Worm (Caenorhabditis elegans): ENCODE results near the gene fut-6.

- peak; percentile 57; the same call in 1 of the 2 replicates for TF ChIP-seq ref-1 (GFP tag; conservative IDR thresholded peaks at IDR 0.05)
- peak; percentile 90 for TF ChIP-seq ztf-23 (GFP tag; IDR thresholded peaks at IDR 0.05)
- peak; percentile 29 for TF ChIP-seq med-1 (GFP tag; optimal IDR thresholded peaks at IDR 0.05; ENCODE audit: insufficient read depth)
These were observed 45.9 kb upstream of the fut-6 start, which contains the start of gene unc-85 for ce11 chrII:4701482-4702119.
